Fruit fly (Drosophila melanogaster) whole organism, embryonic: ENCODE measurements around the gene CG31178.

Experiments
- Awh ChIP-seq: fragments of 200-800 bp; sonication (Bioruptor generic); IDR thresholded peaks from 2 replicates; pipeline ENCODE4, ENCODE4 v1.3.6; 2022; ENCODE audit warnings: missing biosample characterization, missing genetic modification characterization
- C15 ChIP-seq: fragments of 200-800 bp; sonication (Bioruptor generic); IDR thresholded peaks from 3 replicates; pipeline ENCODE4 v1.3.6; 2022; ENCODE audit warnings: missing biosample characterization, missing genetic modification characterization
- CG10654 ChIP-seq: fragments of 200-800 bp; sonication (Bioruptor generic); optimal IDR thresholded peaks from 2 replicates; lab custom pipeline; 2016; ENCODE audit warnings: missing biosample characterization, missing genetic modification characterization
- CG11247 ChIP-seq: fragments of 200-800 bp; sonication (Bioruptor generic); IDR thresholded peaks from 2 replicates; pipeline ENCODE4 v1.3.6; 2022; ENCODE audit warnings: missing biosample characterization, missing genetic modification characterization
- CG12155 ChIP-seq: fragments of 200-800 bp; sonication (Bioruptor generic); optimal IDR thresholded peaks from 3 replicates; lab custom pipeline; 2016; ENCODE audit warnings: missing biosample characterization, missing genetic modification characterization
- CG12236 ChIP-seq: fragments of 200-800 bp; sonication (Bioruptor generic); optimal IDR thresholded peaks from 2 replicates; lab custom pipeline; 2016; ENCODE audit warnings: missing biosample characterization, missing genetic modification characterization
- CG15073 ChIP-seq: fragments of 200-800 bp; sonication (Bioruptor generic); optimal IDR thresholded peaks from 2 replicates; lab custom pipeline; 2016; ENCODE audit warnings: missing biosample characterization, missing genetic modification characterization
- CG15514 ChIP-seq: fragments of 200-800 bp; sonication (Bioruptor generic); optimal IDR thresholded peaks from 3 replicates; lab custom pipeline; 2017; ENCODE audit warnings: missing biosample characterization, missing genetic modification characterization, mild to moderate bottlenecking, moderate library complexity, missing genetic modification reagents
- CG16815 ChIP-seq: fragments of 200-800 bp; sonication (Bioruptor generic); optimal IDR thresholded peaks from 3 replicates; lab custom pipeline; 2017; ENCODE audit warnings: missing biosample characterization, mild to moderate bottlenecking, missing genetic modification characterization
- CG16863 ChIP-seq: fragments of 200-800 bp; sonication (Bioruptor generic); optimal IDR thresholded peaks from 3 replicates; lab custom pipeline; 2016; ENCODE audit warnings: missing biosample characterization, missing genetic modification characterization
- CG17361 ChIP-seq: fragments of 200-800 bp; sonication (Bioruptor generic); IDR thresholded peaks from 3 replicates; pipeline ENCODE4 v1.3.6; 2022; ENCODE audit warnings: missing biosample characterization, missing genetic modification characterization
- CG18011 ChIP-seq: fragments of 200-800 bp; sonication (Bioruptor generic); optimal IDR thresholded peaks from 2 replicates; lab custom pipeline; 2017; ENCODE audit warnings: missing biosample characterization, missing genetic modification characterization, mild to moderate bottlenecking, moderate library complexity, missing genotype
- CG1832 ChIP-seq: fragments of 200-800 bp; sonication (Bioruptor generic); optimal IDR thresholded peaks from 2 replicates; lab custom pipeline; 2017; ENCODE audit warnings: missing biosample characterization, mild to moderate bottlenecking, missing genetic modification characterization, inconsistent platforms
- CG2889 ChIP-seq: fragments of 200-800 bp; sonication (Bioruptor generic); IDR thresholded peaks from 3 replicates; pipeline ENCODE4 v1.3.6; 2022; ENCODE audit warnings: missing biosample characterization, missing genetic modification characterization
- CG3065 ChIP-seq: fragments of 200-800 bp; sonication (Bioruptor generic); optimal IDR thresholded peaks from 2 replicates; lab custom pipeline; 2016; ENCODE audit warnings: missing biosample characterization, missing genetic modification characterization
- CG31224 ChIP-seq: fragments of 200-800 bp; sonication (Bioruptor generic); IDR thresholded peaks from 2 replicates; pipeline ENCODE4 v1.3.6; 2022; ENCODE audit warnings: missing biosample characterization, missing genetic modification characterization
- CG3995 ChIP-seq: fragments of 200-800 bp; sonication (Bioruptor generic); optimal IDR thresholded peaks from 3 replicates; lab custom pipeline; 2016; ENCODE audit warnings: missing biosample characterization, missing genetic modification characterization
- CG6254 ChIP-seq: fragments of 200-800 bp; sonication (Bioruptor generic); optimal IDR thresholded peaks from 3 replicates; lab custom pipeline; 2017; ENCODE audit warnings: mild to moderate bottlenecking, missing biosample characterization, missing genetic modification reagents, missing genetic modification characterization
- CG6854 ChIP-seq: fragments of 200-800 bp; sonication (Bioruptor generic); optimal IDR thresholded peaks from 3 replicates; lab custom pipeline; 2017; ENCODE audit warnings: missing biosample characterization, mild to moderate bottlenecking, missing genetic modification characterization
- CG8478 ChIP-seq: fragments of >200 bp; optimal IDR thresholded peaks from 2 replicates; lab custom pipeline; 2018
- CG8924 ChIP-seq: fragments of 200-800 bp; optimal IDR thresholded peaks from 3 replicates; lab custom pipeline; 2019; ENCODE audit warnings: missing biosample characterization, mild to moderate bottlenecking, missing genetic modification characterization, moderate library complexity
- Dp ChIP-seq: fragments of 200-800 bp; sonication (Bioruptor generic); optimal IDR thresholded peaks from 2 replicates; lab custom pipeline; 2018; ENCODE audit warnings: missing biosample characterization, mild to moderate bottlenecking, missing genetic modification characterization, moderate library complexity
- E2f2 ChIP-seq: fragments of 200-800 bp; sonication (Bioruptor generic); IDR thresholded peaks from 2 replicates; pipeline ENCODE4 v1.3.6; 2022; ENCODE audit warnings: missing biosample characterization, missing genetic modification characterization
- GATAe ChIP-seq: fragments of 200-800 bp; sonication (Bioruptor generic); conservative IDR thresholded peaks from 2 replicates; pipeline ENCODE4 v1.3.6; 2022; ENCODE audit warnings: missing biosample characterization, missing genetic modification characterization
- Gsc ChIP-seq: fragments of 200-800 bp; sonication (Bioruptor generic); IDR thresholded peaks from 2 replicates; pipeline ENCODE4 v1.3.6; 2022; ENCODE audit warnings: missing biosample characterization, missing genetic modification characterization
- Hmx ChIP-seq: fragments of 200-800 bp; sonication (Bioruptor generic); optimal IDR thresholded peaks from 2 replicates; lab custom pipeline; 2016; ENCODE audit warnings: missing biosample characterization, missing genetic modification characterization
- Meics ChIP-seq: fragments of 200-800 bp; sonication (Bioruptor generic); optimal IDR thresholded peaks from 2 replicates; lab custom pipeline; 2017; ENCODE audit warnings: missing biosample characterization, mild to moderate bottlenecking, missing genetic modification characterization
- NC2α ChIP-seq: fragments of 200-800 bp; sonication (Bioruptor generic); optimal IDR thresholded peaks from 2 replicates; lab custom pipeline; 2016; ENCODE audit warnings: missing biosample characterization, missing genetic modification characterization
- Optix ChIP-seq: fragments of 200-800 bp; sonication (Bioruptor generic); IDR thresholded peaks from 3 replicates; pipeline ENCODE4 v1.3.6; 2022; ENCODE audit warnings: missing biosample characterization, missing genetic modification characterization
- Sox102F ChIP-seq: fragments of 200-800 bp; sonication (Bioruptor generic); optimal IDR thresholded peaks from 2 replicates; lab custom pipeline; 2018; ENCODE audit warnings: missing biosample characterization, mild to moderate bottlenecking, missing genetic modification characterization, moderate library complexity
- cas ChIP-seq: fragments of 200-800 bp; sonication (Bioruptor generic); IDR thresholded peaks from 2 replicates; pipeline ENCODE4 v1.3.6; 2022; ENCODE audit warnings: missing biosample characterization, missing genetic modification characterization
- chinmo ChIP-seq: fragments of 200-800 bp; sonication (Bioruptor generic); IDR thresholded peaks from 4 replicates; pipeline ENCODE4 v1.3.6; 2022; ENCODE audit warnings: missing biosample characterization, missing genetic modification characterization; ENCODE audit not compliant: partially characterized antibody
- croc ChIP-seq: fragments of 200-800 bp; sonication (Bioruptor generic); conservative IDR thresholded peaks from 3 replicates; pipeline ENCODE4 v1.3.6; 2022; ENCODE audit warnings: missing biosample characterization, missing genetic modification characterization
- dati ChIP-seq: fragments of 200-800 bp; sonication (Bioruptor generic); IDR thresholded peaks from 2 replicates; pipeline ENCODE4 v1.3.6; 2022; ENCODE audit warnings: missing biosample characterization, missing genetic modification characterization
- fd96Cb ChIP-seq: fragments of 200-800 bp; sonication (Bioruptor generic); optimal IDR thresholded peaks from 2 replicates; lab custom pipeline; 2018; ENCODE audit warnings: missing biosample characterization, mild to moderate bottlenecking, missing genetic modification characterization, moderate library complexity
- fu2 ChIP-seq: fragments of 200-800 bp; sonication (Bioruptor generic); optimal IDR thresholded peaks from 2 replicates; lab custom pipeline; 2016; ENCODE audit warnings: missing biosample characterization, missing genetic modification characterization
- gsb-n ChIP-seq: fragments of 200-800 bp; sonication (Bioruptor generic); optimal IDR thresholded peaks from 3 replicates; lab custom pipeline; 2018; ENCODE audit warnings: missing biosample characterization, mild to moderate bottlenecking, missing genetic modification characterization
- lov ChIP-seq, 2 experiments: fragments of 200-800 bp in 1 of 2; fragments of >200 bp in 1 of 2; sonication (Bioruptor generic) in 1 of 2; IDR thresholded peaks in 1 of 2; optimal IDR thresholded peaks in 1 of 2; 2 replicates in 1 of 2; 3 replicates in 1 of 2; pipeline versions ENCODE4 v1.3.6 to Lab custom; 2017 to 2022; ENCODE audit warnings: missing biosample characterization in 1 of 2, missing genetic modification characterization in 1 of 2
- luna ChIP-seq: fragments of 200-800 bp; sonication (Bioruptor generic); optimal IDR thresholded peaks from 2 replicates; lab custom pipeline; 2016; ENCODE audit warnings: missing biosample characterization, missing genetic modification characterization
- mirr ChIP-seq: fragments of 200-800 bp; sonication (Bioruptor generic); optimal IDR thresholded peaks from 3 replicates; lab custom pipeline; 2018; ENCODE audit warnings: missing biosample characterization, mild to moderate bottlenecking, missing genetic modification characterization
- nmo ChIP-seq: fragments of 200-800 bp; sonication (Bioruptor generic); optimal IDR thresholded peaks from 2 replicates; lab custom pipeline; 2018; ENCODE audit warnings: missing biosample characterization, mild to moderate bottlenecking, missing genetic modification characterization, moderate library complexity
- pan ChIP-seq, 4 experiments: fragments of >200 bp in 3 of 4; fragments of 200-800 bp in 1 of 4; sonication (Bioruptor generic) in 1 of 4; optimal IDR thresholded peaks in 3 of 4; IDR thresholded peaks in 1 of 4; 2 replicates each; pipeline versions ENCODE4 v1.3.6 to Lab custom; 2017 to 2022; ENCODE audit warnings: missing biosample characterization in 2 of 4, missing genetic modification characterization in 2 of 4, mixed read lengths in 1 of 4
- pfk ChIP-seq: fragments of 200-800 bp; sonication (Bioruptor generic); optimal IDR thresholded peaks from 2 replicates; lab custom pipeline; 2018; ENCODE audit warnings: missing biosample characterization, mild to moderate bottlenecking, missing genetic modification characterization, moderate library complexity
- tap ChIP-seq: fragments of 200-800 bp; optimal IDR thresholded peaks from 3 replicates; lab custom pipeline; 2019; ENCODE audit warnings: missing biosample characterization, mild to moderate bottlenecking, missing genetic modification characterization, moderate library complexity
- tio ChIP-seq: fragments of 200-800 bp; sonication (Bioruptor generic); optimal IDR thresholded peaks from 2 replicates; lab custom pipeline; 2017; ENCODE audit warnings: missing biosample characterization, missing genetic modification characterization, inconsistent platforms
- twi ChIP-seq: fragments of 200-800 bp; optimal IDR thresholded peaks from 2 replicates; lab custom pipeline; 2019; ENCODE audit warnings: missing biosample characterization, mild to moderate bottlenecking, missing genetic modification characterization, moderate library complexity
- wor ChIP-seq: fragments of 200-800 bp; sonication (Bioruptor generic); IDR thresholded peaks from 2 replicates; pipeline ENCODE4 v1.3.6; 2022; ENCODE audit warnings: missing biosample characterization, missing genetic modification characterization
- zfh1 ChIP-seq: fragments of 200-800 bp; sonication (Bioruptor generic); IDR thresholded peaks from 3 replicates; pipeline ENCODE4 v1.3.6; 2022; ENCODE audit warnings: missing biosample characterization, missing genetic modification characterization

The CG31178 gene

dm6 chr3R:21856098-21856872 lies 17.3 kb upstream of the CG31178 start, which contains the start of gene glec (continued):
- TF ChIP-seq pfk (GFP tag; lab: Kevin White, UChicago): peak; percentile 53
- TF ChIP-seq CG1832 (GFP tag; lab: Kevin White, UChicago): no peak
- TF ChIP-seq CG12236: peak; percentile 11
- no peak for TF ChIP-seq Meics (GFP tag; lab: Kevin White, UChicago)
- no peak for TF ChIP-seq CG10654 (GFP tag; lab: Kevin White, UChicago)
- peak; percentile 91 for TF ChIP-seq chinmo (GFP tag; lab: Robert Waterston, UW)
- TF ChIP-seq C15 (GFP tag; lab: Robert Waterston, UW): no peak
- TF ChIP-seq twi (tag; lab: Kevin White, UChicago): no peak
- TF ChIP-seq NC2α (GFP tag; lab: Kevin White, UChicago): peak; percentile 86
- peak; percentile 74 for TF ChIP-seq zfh1 (GFP tag; lab: Robert Waterston, UW)
- peak; percentile 70; the same call in 2 of the 3 replicates for TF ChIP-seq CG17361
- TF ChIP-seq tap (tag; lab: Kevin White, UChicago): no peak
- no peak; the same call in 1 of the 2 replicates for TF ChIP-seq cas (GFP tag; lab: Robert Waterston, UW)
- TF ChIP-seq CG15514 (GFP tag; lab: Kevin White, UChicago): peak; percentile 91
- no peak for TF ChIP-seq CG2889
- peak; percentile 32 for TF ChIP-seq gsb-n
- TF ChIP-seq tio (GFP tag; lab: Kevin White, UChicago): peak; percentile 55
- TF ChIP-seq CG6854 (GFP tag; lab: Kevin White, UChicago): peak; percentile 36
- TF ChIP-seq Sox102F (GFP tag; lab: Kevin White, UChicago): peak; percentile 36
- TF ChIP-seq CG16815 (GFP tag; lab: Kevin White, UChicago): peak; percentile 7
- peak; percentile 5; the same call in 1 of the 2 replicates for TF ChIP-seq Awh (GFP tag; lab: Robert Waterston, UW)
- no peak for TF ChIP-seq CG16863 (GFP tag; lab: Kevin White, UChicago)
- TF ChIP-seq fu2 (GFP tag; lab: Kevin White, UChicago): no peak
- TF ChIP-seq CG11247 (GFP tag; lab: Robert Waterston, UW): no peak; the same call in 1 of the 2 replicates
- TF ChIP-seq mirr (GFP tag; lab: Kevin White, UChicago): peak; percentile 72
- no peak for TF ChIP-seq CG12155 (GFP tag; lab: Kevin White, UChicago)
- no peak for TF ChIP-seq CG15073 (GFP tag; lab: Kevin White, UChicago)
- no peak for TF ChIP-seq pan (optimal IDR thresholded peaks at IDR 0.05; lab: Kevin White, UChicago)
- TF ChIP-seq pan (GFP tag; optimal IDR thresholded peaks at IDR 0.05 in 1 of 2, IDR thresholded peaks at IDR 0.05 in 1 of 2): peak in 1 of 2 experiments; percentile 59
- peak; percentile 9 for TF ChIP-seq Dp
- no peak for TF ChIP-seq dati
- TF ChIP-seq CG6254 (GFP tag; lab: Kevin White, UChicago): no peak
- TF ChIP-seq GATAe: no peak
- TF ChIP-seq Optix: no peak
- TF ChIP-seq CG8924 (tag; lab: Kevin White, UChicago): peak; percentile 52
- TF ChIP-seq CG3065 (GFP tag; lab: Kevin White, UChicago): no peak
- TF ChIP-seq E2f2: peak; percentile 36
- TF ChIP-seq lov (optimal IDR thresholded peaks at IDR 0.05; lab: Kevin White, UChicago): no peak
- 0 out of 3 replicates have a peak, but pooled peaks have one; percentile 65 for TF ChIP-seq lov (GFP tag; IDR thresholded peaks at IDR 0.05; lab: Robert Waterston, UW)
- TF ChIP-seq Gsc (GFP tag; lab: Robert Waterston, UW): no peak
- TF ChIP-seq wor (GFP tag; lab: Robert Waterston, UW): 0 out of 2 replicates have a peak, but pooled peaks have one; percentile 28
- TF ChIP-seq CG31224 (GFP tag; lab: Robert Waterston, UW): 0 out of 2 replicates have a peak, but pooled peaks have one; percentile 5
- no peak for TF ChIP-seq luna (GFP tag; lab: Kevin White, UChicago)
- TF ChIP-seq croc (GFP tag; lab: Robert Waterston, UW): no peak
- peak; percentile 45 for TF ChIP-seq nmo (GFP tag; lab: Kevin White, UChicago)
- TF ChIP-seq CG18011 (GFP tag; lab: Kevin White, UChicago): no peak
- no peak for TF ChIP-seq fd96Cb (tag; lab: Kevin White, UChicago)
- no peak for TF ChIP-seq CG8478 (lab: Kevin White, UChicago)
- no peak for TF ChIP-seq CG3995 (GFP tag; lab: Kevin White, UChicago)
- TF ChIP-seq Hmx (GFP tag; lab: Kevin White, UChicago): peak; percentile 65
